Worm (Caenorhabditis elegans) whole organism, young adult: ENCODE data around the gene F49F1.2.

ENCODE experiments used
- efl-1 ChIP-seq: fragments of 150-350 bp; optimal IDR thresholded peaks from 2 replicates; lab custom pipeline; 2014; ENCODE audit warnings: missing biosample characterization, missing genetic modification reagents, missing genetic modification characterization
- lin-26 ChIP-seq: fragments of 200-800 bp; sonication (Bioruptor generic); IDR thresholded peaks from 2 replicates; pipeline ENCODE4 v1.3.6; 2022; ENCODE audit warnings: missing genetic modification reagents, missing genetic modification characterization, missing compliant biosample characterization
- mcd-1 ChIP-seq: fragments of 200-800 bp; sonication (Bioruptor generic); IDR thresholded peaks from 2 replicates; pipeline ENCODE4 v1.3.6; 2022; ENCODE audit warnings: missing genetic modification reagents, missing genetic modification characterization, missing compliant biosample characterization
- nfya-1 ChIP-seq: sonication (generic microtip); optimal IDR thresholded peaks from 2 replicates; lab custom pipeline; 2017; ENCODE audit warnings: antibody characterized with exemption, missing compliant biosample characterization, missing genetic modification characterization, borderline replicate concordance; ENCODE audit not compliant: insufficient read depth
- snpc-4 ChIP-seq, 5 experiments: fragments of 150-350 bp in 1 of 5; sonication (generic microtip) in 4 of 5; optimal IDR thresholded peaks; 2 replicates each; lab custom pipeline; 2014 to 2018; ENCODE audit warnings: missing genetic modification characterization in 5 of 5, missing biosample characterization in 3 of 5, antibody characterized with exemption in 2 of 5, mild to moderate bottlenecking in 2 of 5, missing compliant biosample characterization in 2 of 5, missing genotype in 2 of 5, moderate library complexity in 2 of 5, missing genetic modification reagents in 1 of 5

DNA sequence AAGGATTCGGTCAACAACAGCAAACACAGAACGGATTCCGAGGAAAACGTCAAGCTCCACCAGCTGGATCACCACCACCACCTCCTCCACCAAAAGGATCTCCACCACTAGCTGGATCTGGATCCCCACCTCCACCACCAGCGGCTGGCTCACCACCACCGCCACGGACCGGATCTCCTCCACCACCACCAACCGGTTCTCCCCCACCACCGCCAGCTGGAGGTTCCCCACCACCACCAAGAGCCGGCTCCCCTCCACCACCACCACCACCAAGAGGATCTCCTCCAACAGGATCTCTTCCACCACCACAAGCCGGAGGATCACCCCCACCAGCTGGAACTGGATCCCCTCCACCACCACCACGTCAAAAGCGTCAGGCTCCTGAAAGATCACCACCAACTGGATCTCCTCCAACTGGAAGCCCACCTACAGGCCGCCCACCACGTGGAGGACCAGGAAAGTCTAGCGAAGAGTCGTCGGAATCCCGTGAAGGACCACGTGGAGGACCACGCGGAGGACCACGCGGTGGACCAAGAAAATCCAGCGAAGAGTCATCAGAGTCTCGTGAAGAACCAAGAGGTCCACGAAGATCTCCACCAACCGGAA, 39.0 kb upstream of the F49F1.2 start:
- TF ChIP-seq efl-1 (GFP tag; lab: Kevin White, UChicago) (no peak), nfya-1 (no peak), mcd-1 (GFP tag; lab: Robert Waterston, UW) (no peak; the same call in 1 of the 2 replicates), lin-26 (GFP tag; lab: Robert Waterston, UW) (no peak), snpc-4 (GFP tag; optimal IDR thresholded peaks at IDR 0.05; lab: Kevin White, UChicago) (no peak), snpc-4 (tag; optimal IDR thresholded peaks at IDR 0.05; lab: Kevin White, UChicago) (no peak)
